Worm (Caenorhabditis elegans) whole organism, L4 larva: ENCODE data around the gene str-111.

Source experiments
- F10B5.3 ChIP-seq: sonication (generic microtip); optimal IDR thresholded peaks from 2 replicates; lab custom pipeline; 2016; ENCODE audit warnings: mild to moderate bottlenecking, missing genetic modification characterization, missing compliant biosample characterization
- F26F4.8 ChIP-seq: fragments of 200-800 bp; sonication (Bioruptor generic); conservative IDR thresholded peaks from 2 replicates; pipeline ENCODE4 v1.3.6; 2022; ENCODE audit warnings: missing genetic modification characterization, missing compliant biosample characterization
- F44E2.7 ChIP-seq: fragments of 200-800 bp; sonication (Bioruptor generic); IDR thresholded peaks from 2 replicates; pipeline ENCODE4 v2.1.2; 2022; ENCODE audit warnings: missing genetic modification characterization, missing compliant biosample characterization
- Y105C5A.15 ChIP-seq: fragments of 200-800 bp; sonication (Bioruptor generic); IDR thresholded peaks from 2 replicates; pipeline ENCODE4 v1.3.6; 2022; ENCODE audit warnings: missing genetic modification characterization, missing compliant biosample characterization
- Y5F2A.4 ChIP-seq: fragments of 200-800 bp; sonication (Bioruptor generic); optimal IDR thresholded peaks from 2 replicates; lab custom pipeline; 2018; ENCODE audit warnings: mild to moderate bottlenecking, missing genetic modification characterization, missing compliant biosample characterization
- ZK546.5 ChIP-seq, 2 experiments: sonication (generic microtip); optimal IDR thresholded peaks; 2 replicates each; lab custom pipeline; 2017; ENCODE audit warnings: missing biosample characterization in 2 of 2, missing genetic modification characterization in 2 of 2
- ama-1 ChIP-seq: fragments of 150-350 bp; optimal IDR thresholded peaks from 2 replicates; lab custom pipeline; 2014; ENCODE audit warnings: inconsistent platforms, mixed read lengths
- attf-4 ChIP-seq: sonication (generic microtip); optimal IDR thresholded peaks from 3 replicates; lab custom pipeline; 2017; ENCODE audit warnings: missing biosample characterization, missing genetic modification characterization
- cey-2 ChIP-seq: sonication (generic microtip); optimal IDR thresholded peaks from 3 replicates; lab custom pipeline; 2017; ENCODE audit warnings: missing genetic modification characterization, mild to moderate bottlenecking, missing compliant biosample characterization, antibody characterized with exemption, borderline replicate concordance; ENCODE audit not compliant: insufficient read depth
- ctbp-1 ChIP-seq: fragments of 200-800 bp; sonication (Bioruptor generic); IDR thresholded peaks from 2 replicates; pipeline ENCODE4 v1.3.6; 2022; ENCODE audit warnings: missing genetic modification reagents, missing genetic modification characterization, missing compliant biosample characterization
- daf-12 ChIP-seq: fragments of 150-350 bp; optimal IDR thresholded peaks from 2 replicates; lab custom pipeline; 2014; ENCODE audit warnings: missing biosample characterization, missing genetic modification reagents, missing genetic modification characterization
- daf-16 ChIP-seq, 3 experiments: sonication (generic microtip); optimal IDR thresholded peaks; 2 replicates each; lab custom pipeline; 2016 to 2017; ENCODE audit warnings: missing genetic modification characterization in 3 of 3, missing genetic modification reagents in 3 of 3, mild to moderate bottlenecking in 2 of 3, missing compliant biosample characterization in 2 of 3, missing biosample characterization in 1 of 3, moderate library complexity in 1 of 3
- dmd-6 ChIP-seq: fragments of 200-800 bp; sonication (Bioruptor generic); IDR thresholded peaks from 2 replicates; pipeline ENCODE4 v1.3.6; 2022; ENCODE audit warnings: missing genetic modification reagents, missing genetic modification characterization, missing compliant biosample characterization
- dmd-9 ChIP-seq: fragments of 200-800 bp; sonication (Bioruptor generic); IDR thresholded peaks from 2 replicates; pipeline ENCODE4 v1.3.6; 2022; ENCODE audit warnings: missing genetic modification reagents, missing genetic modification characterization, missing compliant biosample characterization
- fkh-10 ChIP-seq: fragments of 150-350 bp; optimal IDR thresholded peaks from 2 replicates; lab custom pipeline; 2014; ENCODE audit warnings: missing biosample characterization, missing genetic modification reagents, missing genetic modification characterization
- fos-1 ChIP-seq: fragments of 150-350 bp; optimal IDR thresholded peaks from 2 replicates; lab custom pipeline; 2014; ENCODE audit warnings: missing biosample characterization, missing genetic modification characterization
- hif-1 ChIP-seq, 2 experiments: sonication (generic microtip); optimal IDR thresholded peaks; 2 replicates each; lab custom pipeline; 2016 to 2017; ENCODE audit warnings: missing compliant biosample characterization in 2 of 2, missing genetic modification characterization in 2 of 2, missing genetic modification reagents in 2 of 2, missing genotype in 2 of 2, mild to moderate bottlenecking in 1 of 2
- jun-1 ChIP-seq: fragments of 150-350 bp; optimal IDR thresholded peaks from 2 replicates; lab custom pipeline; 2014; ENCODE audit warnings: missing biosample characterization, missing genetic modification reagents, missing genetic modification characterization
- lin-1 ChIP-seq: fragments of 200-800 bp; sonication (Bioruptor generic); IDR thresholded peaks from 2 replicates; pipeline ENCODE4 v1.3.6; 2022; ENCODE audit warnings: missing genetic modification reagents, missing genetic modification characterization, missing compliant biosample characterization
- lin-29 ChIP-seq: fragments of 200-800 bp; sonication (Bioruptor generic); IDR thresholded peaks from 2 replicates; pipeline ENCODE4 v1.3.6; 2022; ENCODE audit warnings: missing genetic modification reagents, missing genetic modification characterization, missing compliant biosample characterization
- lin-38 ChIP-seq: fragments of 200-800 bp; sonication (Bioruptor generic); IDR thresholded peaks from 2 replicates; pipeline ENCODE4 v1.3.6; 2022; ENCODE audit warnings: missing genetic modification reagents, missing genetic modification characterization, missing compliant biosample characterization
- lin-39 ChIP-seq: fragments of 150-350 bp; optimal IDR thresholded peaks from 2 replicates; lab custom pipeline; 2014; ENCODE audit warnings: missing biosample characterization, missing genetic modification reagents, missing genetic modification characterization
- madf-9 ChIP-seq: fragments of 200-800 bp; sonication (Bioruptor generic); conservative IDR thresholded peaks from 2 replicates; pipeline ENCODE4 v1.3.6; 2022; ENCODE audit warnings: missing genetic modification reagents, missing genetic modification characterization, missing compliant biosample characterization
- mep-1 ChIP-seq: fragments of 150-350 bp; sonication (generic microtip); optimal IDR thresholded peaks from 3 replicates; lab custom pipeline; 2014; ENCODE audit warnings: missing biosample characterization, missing genetic modification characterization
- mxl-2 ChIP-seq: fragments of 200-800 bp; sonication (Bioruptor generic); conservative IDR thresholded peaks from 2 replicates; pipeline ENCODE4 v1.3.6; 2022; ENCODE audit warnings: missing genetic modification reagents, missing genetic modification characterization, missing compliant biosample characterization
- mxl-3 ChIP-seq: fragments of 200-800 bp; sonication (Bioruptor generic); optimal IDR thresholded peaks from 2 replicates; lab custom pipeline; 2018; ENCODE audit warnings: mild to moderate bottlenecking, missing genetic modification characterization, missing compliant biosample characterization
- nhr-25 ChIP-seq: sonication (generic microtip); optimal IDR thresholded peaks from 2 replicates; lab custom pipeline; 2017; ENCODE audit warnings: missing genetic modification characterization, mild to moderate bottlenecking, missing compliant biosample characterization, antibody characterized with exemption, moderate library complexity, borderline replicate concordance; ENCODE audit not compliant: insufficient read depth
- nhr-28 ChIP-seq: fragments of 150-350 bp; optimal IDR thresholded peaks from 2 replicates; lab custom pipeline; 2014; ENCODE audit warnings: missing biosample characterization, missing genetic modification characterization
- nhr-76 ChIP-seq: fragments of 150-350 bp; optimal IDR thresholded peaks from 2 replicates; lab custom pipeline; 2014; ENCODE audit warnings: missing biosample characterization, missing genetic modification characterization
- php-3 ChIP-seq: fragments of 200-800 bp; sonication (Bioruptor generic); IDR thresholded peaks from 2 replicates; pipeline ENCODE4 v1.3.6; 2022; ENCODE audit warnings: missing genetic modification reagents, missing genetic modification characterization, missing compliant biosample characterization
- pqm-1 ChIP-seq: sonication (generic microtip); optimal IDR thresholded peaks from 2 replicates; lab custom pipeline; 2017; ENCODE audit warnings: missing biosample characterization, missing genetic modification characterization
- sdz-12 ChIP-seq: fragments of 200-800 bp; sonication (Bioruptor generic); optimal IDR thresholded peaks from 2 replicates; lab custom pipeline; 2018; ENCODE audit warnings: mild to moderate bottlenecking, missing genetic modification characterization, missing compliant biosample characterization
- snpc-1.2 ChIP-seq: fragments of 200-800 bp; sonication (Bioruptor generic); IDR thresholded peaks from 2 replicates; pipeline ENCODE4 v1.3.6; 2022; ENCODE audit warnings: missing genetic modification reagents, missing genetic modification characterization, missing compliant biosample characterization
- spr-1 ChIP-seq: sonication (generic microtip); optimal IDR thresholded peaks from 2 replicates; lab custom pipeline; 2016; ENCODE audit warnings: mild to moderate bottlenecking, missing genetic modification characterization, missing compliant biosample characterization
- unc-130 ChIP-seq: sonication (generic microtip); optimal IDR thresholded peaks from 2 replicates; lab custom pipeline; 2016; ENCODE audit warnings: missing genetic modification reagents, missing genetic modification characterization, missing compliant biosample characterization
- zag-1 ChIP-seq: fragments of 150-350 bp; optimal IDR thresholded peaks from 2 replicates; lab custom pipeline; 2014; ENCODE audit warnings: missing biosample characterization, missing genetic modification characterization

str-111 gene

ce11 chrV:16182110-16182509 is 13.2 kb upstream of the str-111 start, which contains the start of gene srz-13:
Gene srz-13, plus strand, starts transcription at chrV:16182410.
- TF ChIP-seq Y105C5A.15, result no peak
- TF ChIP-seq spr-1 (tag; lab: Kevin White, UChicago), result no peak
- TF ChIP-seq snpc-1.2, result no peak
- TF ChIP-seq unc-130, result no peak

- TF ChIP-seq nhr-76 (no peak), spr-1 (tag; lab: Kevin White, UChicago) (no peak), lin-38 (no peak), ama-1 (lab: Kevin White, UChicago) (no peak), mep-1 (tag; lab: Kevin White, UChicago) (no peak), attf-4 (tag; lab: Kevin White, UChicago) (no peak), fos-1 (no peak), cey-2 (tag; lab: Kevin White, UChicago) (no peak), daf-12 (no peak), lin-1 (GFP tag; lab: Robert Waterston, UW) (no peak), nhr-25 (no peak), mxl-3 (GFP tag; lab: Kevin White, UChicago) (no peak), madf-9 (GFP tag; lab: Robert Waterston, UW) (no peak), Y5F2A.4 (GFP tag; lab: Kevin White, UChicago) (no peak)
Measured at ce11 chrV:16180350-16180749, 11.4 kb upstream of the str-111 start, which contains the start of gene str-106. Gene str-106, plus strand, starts transcription at chrV:16180650.

ce11 chrV:16175757-16176156 is 6.8 kb upstream of the str-111 start, which contains the start of gene cyp-33D1:
Gene cyp-33D1, minus strand, starts transcription at chrV:16175857.
- TF ChIP-seq php-3 (no peak), hif-1 (tag; optimal IDR thresholded peaks at IDR 0.05; lab: Kevin White, UChicago) (no peak), cey-2 (tag; lab: Kevin White, UChicago) (no peak), sdz-12 (GFP tag; lab: Kevin White, UChicago) (no peak), dmd-9 (GFP tag; lab: Robert Waterston, UW) (no peak), dmd-6 (GFP tag; lab: Robert Waterston, UW) (no peak), lin-39 (no peak), F10B5.3 (tag; lab: Kevin White, UChicago) (no peak), ctbp-1 (no peak), lin-1 (GFP tag; lab: Robert Waterston, UW) (no peak), ZK546.5 (tag; optimal IDR thresholded peaks at IDR 0.05; lab: Kevin White, UChicago) (no peak), F26F4.8 (no peak), unc-130 (no peak), fkh-10 (GFP tag; lab: Kevin White, UChicago) (no peak), jun-1 (tag; lab: Kevin White, UChicago) (no peak), zag-1 (tag; lab: Kevin White, UChicago) (no peak)

ce11 chrV:16175227-16175626 is 6.3 kb upstream of the str-111 start:
- no peak for TF ChIP-seq lin-29 (GFP tag; lab: Robert Waterston, UW)
- TF ChIP-seq mxl-2 (GFP tag; lab: Robert Waterston, UW), result no peak
- no peak for TF ChIP-seq daf-16 (GFP tag; optimal IDR thresholded peaks at IDR 0.05; lab: Kevin White, UChicago)
- TF ChIP-seq daf-16 (tag; optimal IDR thresholded peaks at IDR 0.05; lab: Kevin White, UChicago), result peak; percentile 77
- TF ChIP-seq ctbp-1, result no peak
- TF ChIP-seq pqm-1 (tag; lab: Kevin White, UChicago), result peak; percentile 59
- TF ChIP-seq php-3, result peak; percentile 44; the same call in 1 of the 2 replicates
- peak; percentile 58 for TF ChIP-seq nhr-28 (tag; lab: Kevin White, UChicago)
- TF ChIP-seq F44E2.7 (GFP tag; lab: Robert Waterston, UW), result no peak
